Fruit fly (Drosophila melanogaster) Kc167 (cell line): Measurements from ENCODE around the gene CG32814.

Experiments
- Myc ChIP-seq: fragments of >200 bp; optimal IDR thresholded peaks from 2 replicates; lab custom pipeline; 2017; ENCODE audit warnings: missing external identifiers
- h ChIP-seq: fragments of >200 bp; optimal IDR thresholded peaks from 3 replicates; lab custom pipeline; 2018; ENCODE audit warnings: missing external identifiers
- insv ChIP-seq: fragments of >200 bp; optimal IDR thresholded peaks from 3 replicates; lab custom pipeline; 2018; ENCODE audit warnings: missing external identifiers
- ttk ChIP-seq: sonication (Bioruptor generic); optimal IDR thresholded peaks from 2 replicates; lab custom pipeline; 2017; ENCODE audit warnings: missing external identifiers

- TF ChIP-seq h (lab: Kevin White, UChicago) (no peak), Myc (lab: Kevin White, UChicago) (no peak), insv (no peak), ttk (no peak)
Observed at dm6 chrX:1047695-1048094, 21.2 kb upstream of the CG32814 start.
